Worm (Caenorhabditis elegans) whole organism, L3 larva: ENCODE measurements around the gene cho-1.

ENCODE experiments used
- R02D3.7 ChIP-seq: fragments of 150-350 bp; optimal IDR thresholded peaks from 2 replicates; lab custom pipeline; 2014; ENCODE audit warnings: missing biosample characterization, missing genetic modification characterization
- ZK546.5 ChIP-seq: sonication (generic microtip); optimal IDR thresholded peaks from 2 replicates; lab custom pipeline; 2017; ENCODE audit warnings: missing biosample characterization, missing genetic modification characterization
- aly-2 ChIP-seq: fragments of 150-350 bp; optimal IDR thresholded peaks from 2 replicates; lab custom pipeline; 2014; ENCODE audit warnings: missing biosample characterization, missing genetic modification characterization
- ama-1 ChIP-seq: fragments of 150-350 bp; optimal IDR thresholded peaks from 2 replicates; lab custom pipeline; 2018
- ceh-16 ChIP-seq: sonication (generic microtip); optimal IDR thresholded peaks from 2 replicates; lab custom pipeline; 2017; ENCODE audit warnings: missing biosample characterization, missing genetic modification characterization
- ceh-9 ChIP-seq: sonication (generic microtip); optimal IDR thresholded peaks from 2 replicates; lab custom pipeline; 2018; ENCODE audit warnings: missing biosample characterization, missing genetic modification characterization
- daf-12 ChIP-seq: fragments of 150-350 bp; optimal IDR thresholded peaks from 2 replicates; lab custom pipeline; 2014; ENCODE audit warnings: missing biosample characterization, missing genetic modification reagents, missing genetic modification characterization
- egl-27 ChIP-seq: sonication (generic microtip); optimal IDR thresholded peaks from 4 replicates; lab custom pipeline; 2017; ENCODE audit warnings: missing biosample characterization, missing genetic modification reagents, missing genetic modification characterization
- egl-5 ChIP-seq: fragments of 150-350 bp; optimal IDR thresholded peaks from 2 replicates; lab custom pipeline; 2017; ENCODE audit warnings: missing biosample characterization, missing genetic modification reagents, missing genetic modification characterization, inconsistent platforms
- elt-1 ChIP-seq: fragments of 150-350 bp; optimal IDR thresholded peaks from 2 replicates; lab custom pipeline; 2014; ENCODE audit warnings: missing biosample characterization, missing genetic modification characterization
- elt-2 ChIP-seq: sonication (generic microtip); optimal IDR thresholded peaks from 2 replicates; lab custom pipeline; 2016; ENCODE audit warnings: missing genetic modification reagents, mild to moderate bottlenecking, missing genetic modification characterization, missing compliant biosample characterization
- elt-3 ChIP-seq, 3 experiments: fragments of 150-350 bp in 1 of 3; sonication (generic microtip) in 2 of 3; optimal IDR thresholded peaks; 2 replicates in 2 of 3; 4 replicates in 1 of 3; lab custom pipeline; 2014 to 2017; ENCODE audit warnings: missing biosample characterization in 3 of 3, missing genetic modification characterization in 3 of 3
- eor-1 ChIP-seq, 2 experiments: fragments of 150-350 bp; optimal IDR thresholded peaks; 2 replicates each; lab custom pipeline; 2014 to 2018; ENCODE audit warnings: missing biosample characterization in 2 of 2, missing genetic modification characterization in 2 of 2
- fkh-10 ChIP-seq: sonication (generic microtip); optimal IDR thresholded peaks from 2 replicates; lab custom pipeline; 2017; ENCODE audit warnings: missing biosample characterization, missing genetic modification reagents, missing genetic modification characterization
- fkh-2 ChIP-seq: fragments of 150-350 bp; optimal IDR thresholded peaks from 2 replicates; lab custom pipeline; 2014; ENCODE audit warnings: missing biosample characterization, missing genetic modification reagents, missing genetic modification characterization
- fos-1 ChIP-seq: fragments of 150-350 bp; optimal IDR thresholded peaks from 2 replicates; lab custom pipeline; 2014; ENCODE audit warnings: missing biosample characterization, missing genetic modification characterization
- jun-1 ChIP-seq: fragments of 150-350 bp; optimal IDR thresholded peaks from 2 replicates; lab custom pipeline; 2014; ENCODE audit warnings: missing biosample characterization, missing genetic modification reagents, missing genetic modification characterization
- lin-15B ChIP-seq: fragments of 150-350 bp; optimal IDR thresholded peaks from 2 replicates; lab custom pipeline; 2014; ENCODE audit warnings: missing biosample characterization, missing genetic modification characterization
- lin-39 ChIP-seq: fragments of 150-350 bp; optimal IDR thresholded peaks from 2 replicates; lab custom pipeline; 2018; ENCODE audit warnings: missing biosample characterization, missing genetic modification reagents, missing genetic modification characterization
- lsy-12 ChIP-seq: sonication (generic microtip); optimal IDR thresholded peaks from 2 replicates; lab custom pipeline; 2016; ENCODE audit warnings: mild to moderate bottlenecking, missing genetic modification characterization, missing compliant biosample characterization
- mdl-1 ChIP-seq: fragments of 150-350 bp; optimal IDR thresholded peaks from 2 replicates; lab custom pipeline; 2014; ENCODE audit warnings: missing biosample characterization, missing genetic modification characterization
- mml-1 ChIP-seq: fragments of 150-350 bp; sonication (generic microtip); optimal IDR thresholded peaks from 3 replicates; lab custom pipeline; 2014; ENCODE audit warnings: missing biosample characterization, missing genetic modification characterization
- nfya-1 ChIP-seq: sonication (generic microtip); optimal IDR thresholded peaks from 2 replicates; lab custom pipeline; 2017; ENCODE audit warnings: missing genetic modification characterization, mild to moderate bottlenecking, missing compliant biosample characterization, antibody characterized with exemption, moderate library complexity; ENCODE audit not compliant: insufficient read depth
- nhr-11 ChIP-seq: fragments of 150-350 bp; optimal IDR thresholded peaks from 2 replicates; lab custom pipeline; 2014; ENCODE audit warnings: missing biosample characterization, missing genetic modification characterization
- nhr-12 ChIP-seq: fragments of 150-350 bp; optimal IDR thresholded peaks from 2 replicates; lab custom pipeline; 2014; ENCODE audit warnings: missing biosample characterization, missing genetic modification characterization
- nhr-23 ChIP-seq: fragments of 150-350 bp; optimal IDR thresholded peaks from 2 replicates; lab custom pipeline; 2014; ENCODE audit warnings: missing biosample characterization, missing genetic modification reagents, missing genetic modification characterization
- nhr-25 ChIP-seq: sonication (generic microtip); optimal IDR thresholded peaks from 2 replicates; lab custom pipeline; 2017; ENCODE audit warnings: missing biosample characterization, missing genetic modification characterization
- nhr-28 ChIP-seq: fragments of 150-350 bp; optimal IDR thresholded peaks from 2 replicates; lab custom pipeline; 2014; ENCODE audit warnings: missing biosample characterization, missing genetic modification characterization
- nhr-43 ChIP-seq: sonication (generic microtip); optimal IDR thresholded peaks from 2 replicates; lab custom pipeline; 2016; ENCODE audit warnings: mild to moderate bottlenecking, missing genetic modification characterization, missing compliant biosample characterization; ENCODE audit not compliant: poor library complexity, severe bottlenecking
- nhr-67 ChIP-seq: fragments of 150-350 bp; optimal IDR thresholded peaks from 2 replicates; lab custom pipeline; 2014; ENCODE audit warnings: missing biosample characterization, missing genetic modification characterization
- nhr-76 ChIP-seq: fragments of 150-350 bp; sonication (generic microtip); optimal IDR thresholded peaks from 5 replicates; lab custom pipeline; 2014; ENCODE audit warnings: missing biosample characterization, missing genetic modification characterization
- nhr-77 ChIP-seq: fragments of 150-350 bp; optimal IDR thresholded peaks from 2 replicates; lab custom pipeline; 2014; ENCODE audit warnings: missing biosample characterization, missing genetic modification characterization
- pha-4 ChIP-seq: fragments of 150-350 bp; optimal IDR thresholded peaks from 2 replicates; lab custom pipeline; 2014; ENCODE audit warnings: missing biosample characterization, missing genetic modification reagents, missing genetic modification characterization
- pqm-1 ChIP-seq: fragments of 150-350 bp; optimal IDR thresholded peaks from 2 replicates; lab custom pipeline; 2017; ENCODE audit warnings: missing biosample characterization, missing genetic modification characterization, inconsistent platforms
- sea-2 ChIP-seq: fragments of 150-350 bp; sonication (generic microtip); optimal IDR thresholded peaks from 4 replicates; lab custom pipeline; 2014; ENCODE audit warnings: missing biosample characterization, missing genetic modification reagents, missing genetic modification characterization
- skn-1 ChIP-seq: fragments of 150-350 bp; optimal IDR thresholded peaks from 2 replicates; lab custom pipeline; 2014; ENCODE audit warnings: missing biosample characterization, missing genetic modification characterization
- snpc-4 ChIP-seq: fragments of 150-350 bp; optimal IDR thresholded peaks from 2 replicates; lab custom pipeline; 2014; ENCODE audit warnings: missing biosample characterization, missing genetic modification characterization
- tbx-2 ChIP-seq: sonication (generic microtip); optimal IDR thresholded peaks from 2 replicates; lab custom pipeline; 2016; ENCODE audit warnings: mild to moderate bottlenecking, missing genetic modification characterization, missing compliant biosample characterization
- unc-39 ChIP-seq: sonication (generic microtip); optimal IDR thresholded peaks from 4 replicates; lab custom pipeline; 2017; ENCODE audit warnings: missing biosample characterization, missing genetic modification characterization
- unc-62 ChIP-seq: fragments of 150-350 bp; sonication (generic microtip); optimal IDR thresholded peaks from 4 replicates; lab custom pipeline; 2014; ENCODE audit warnings: missing biosample characterization, missing genetic modification reagents, missing genetic modification characterization
- zag-1 ChIP-seq: fragments of 150-350 bp; optimal IDR thresholded peaks from 2 replicates; lab custom pipeline; 2014; ENCODE audit warnings: missing biosample characterization, missing genetic modification characterization
- ztf-11 ChIP-seq: fragments of 150-350 bp; optimal IDR thresholded peaks from 2 replicates; lab custom pipeline; 2014; ENCODE audit warnings: missing biosample characterization, missing genetic modification characterization
- ztf-4 ChIP-seq: fragments of 150-350 bp; optimal IDR thresholded peaks from 2 replicates; lab custom pipeline; 2014; ENCODE audit warnings: missing biosample characterization, missing genetic modification characterization

cho-1 gene

ce11 chrIV:13243375-13243774 is 29.0 kb upstream of the cho-1 start, which contains the start of gene JC8.4:
JC8.4 (plus strand) TSS chrIV:13243675.
- no peak for TF ChIP-seq nfya-1 (tag; lab: Kevin White, UChicago)
- no peak for TF ChIP-seq nhr-43
- no peak for TF ChIP-seq nhr-12
- TF ChIP-seq fkh-10 (GFP tag; lab: Kevin White, UChicago), result no peak
- TF ChIP-seq unc-62 (GFP tag; lab: Kevin White, UChicago), result no peak
- no peak for TF ChIP-seq elt-2
- TF ChIP-seq zag-1 (tag; lab: Kevin White, UChicago), result no peak
- no peak for TF ChIP-seq ztf-11 (tag; lab: Kevin White, UChicago)
- no peak for TF ChIP-seq R02D3.7
- TF ChIP-seq ama-1 (lab: Kevin White, UChicago), result no peak
- TF ChIP-seq ZK546.5 (tag; lab: Kevin White, UChicago), result no peak
- no peak for TF ChIP-seq nhr-25 (tag; lab: Kevin White, UChicago)

ce11 chrIV:13241340-13241739 is 27.0 kb upstream of the cho-1 start:
- TF ChIP-seq elt-3 (tag; optimal IDR thresholded peaks at IDR 0.05; lab: Kevin White, UChicago) (no peak), ZK546.5 (tag; lab: Kevin White, UChicago) (no peak), aly-2 (tag; lab: Kevin White, UChicago) (no peak), zag-1 (tag; lab: Kevin White, UChicago) (no peak), ama-1 (lab: Kevin White, UChicago) (no peak), pqm-1 (tag; lab: Kevin White, UChicago) (no peak), lin-15B (tag; lab: Kevin White, UChicago) (no peak), fos-1 (tag; lab: Kevin White, UChicago) (no peak), unc-39 (tag; lab: Kevin White, UChicago) (no peak), nhr-11 (no peak), nhr-28 (tag; lab: Kevin White, UChicago) (no peak), fkh-10 (GFP tag; lab: Kevin White, UChicago) (no peak), pha-4 (tag; lab: Kevin White, UChicago) (no peak), egl-27 (tag; lab: Kevin White, UChicago) (no peak), elt-2 (no peak), nhr-12 (no peak), nfya-1 (tag; lab: Kevin White, UChicago) (no peak), egl-5 (no peak), ztf-4 (no peak)

- TF ChIP-seq eor-1 (tag; optimal IDR thresholded peaks at IDR 0.05; lab: Kevin White, UChicago), result peak in 1 of 2 experiments; percentile 5
- no peak for TF ChIP-seq mml-1 (tag; lab: Kevin White, UChicago)
- no peak for TF ChIP-seq nhr-77 (tag; lab: Kevin White, UChicago)
- TF ChIP-seq pqm-1 (tag; lab: Kevin White, UChicago), result no peak
- TF ChIP-seq nhr-67 (tag; lab: Kevin White, UChicago), result no peak
- TF ChIP-seq lin-39 (tag; lab: Kevin White, UChicago), result no peak
- no peak for TF ChIP-seq nhr-76 (tag; lab: Kevin White, UChicago)
- no peak for TF ChIP-seq elt-2
These were observed 26.4 kb upstream of the cho-1 start, which contains the start of gene lin-54 for ce11 chrIV:13240842-13241143. lin-54 (plus strand) TSS chrIV:13241044.

- peak; percentile 98 for TF ChIP-seq jun-1 (tag; lab: Kevin White, UChicago)
- TF ChIP-seq tbx-2 (tag; lab: Kevin White, UChicago), result peak; percentile 96
- TF ChIP-seq unc-39 (tag; lab: Kevin White, UChicago), result no peak
- peak in 2 of 3 experiments; percentile 85 to 91 for TF ChIP-seq elt-3 (tag; optimal IDR thresholded peaks at IDR 0.05; lab: Kevin White, UChicago)
- peak; percentile 69 for TF ChIP-seq fkh-2 (tag; lab: Kevin White, UChicago)
- no peak for TF ChIP-seq sea-2 (GFP tag; lab: Kevin White, UChicago)
- TF ChIP-seq egl-5, result peak; percentile 99
- TF ChIP-seq lsy-12 (tag; lab: Kevin White, UChicago), result peak; percentile 99
- peak; percentile 67 for TF ChIP-seq zag-1 (tag; lab: Kevin White, UChicago)
- TF ChIP-seq nhr-77 (tag; lab: Kevin White, UChicago), result peak; percentile 87
- no peak for TF ChIP-seq eor-1 (tag; optimal IDR thresholded peaks at IDR 0.05; lab: Kevin White, UChicago)
- TF ChIP-seq skn-1 (tag; lab: Kevin White, UChicago), result peak; percentile 96
- peak; percentile 79 for TF ChIP-seq nhr-28 (tag; lab: Kevin White, UChicago)
- peak; percentile 100 for TF ChIP-seq nhr-23 (tag; lab: Kevin White, UChicago)
- peak; percentile 92 for TF ChIP-seq unc-62 (GFP tag; lab: Kevin White, UChicago)
- peak; percentile 37 for TF ChIP-seq daf-12 (tag; lab: Kevin White, UChicago)
- TF ChIP-seq fos-1 (tag; lab: Kevin White, UChicago), result peak; percentile 75
- peak; percentile 90 for TF ChIP-seq ztf-4
- peak; percentile 95 for TF ChIP-seq snpc-4 (tag; lab: Kevin White, UChicago)
- TF ChIP-seq R02D3.7, result peak; percentile 91
- peak; percentile 47 for TF ChIP-seq ceh-16 (tag; lab: Kevin White, UChicago)
- TF ChIP-seq ceh-9 (tag; lab: Kevin White, UChicago), result no peak
- peak; percentile 100 for TF ChIP-seq lin-15B (tag; lab: Kevin White, UChicago)
- TF ChIP-seq mml-1 (tag; lab: Kevin White, UChicago), result no peak
- TF ChIP-seq lin-39 (tag; lab: Kevin White, UChicago), result peak; percentile 100
- peak; percentile 98 for TF ChIP-seq nfya-1 (tag; lab: Kevin White, UChicago)
- peak; percentile 83 for TF ChIP-seq ama-1 (lab: Kevin White, UChicago)
- peak; percentile 86 for TF ChIP-seq elt-1 (tag; lab: Kevin White, UChicago)
- TF ChIP-seq mdl-1, result peak; percentile 9
- TF ChIP-seq nhr-11, result peak; percentile 95
- peak; percentile 91 for TF ChIP-seq elt-2
These were observed 25.9 kb upstream of the cho-1 start, which contains the start of gene rpl-12 for ce11 chrIV:13240078-13240841. rpl-12 (minus strand) TSS chrIV:13240651.
